Fruit fly (Drosophila melanogaster) whole organism, embryonic: ENCODE results near the gene Mrm2.

Experiments used
- CG11247 ChIP-seq: fragments of 200-800 bp; sonication (Bioruptor generic); IDR thresholded peaks from 2 replicates; pipeline ENCODE4 v1.3.6; 2022; ENCODE audit warnings: missing biosample characterization, missing genetic modification characterization
- CG12744 ChIP-seq: fragments of 200-800 bp; sonication (Bioruptor generic); optimal IDR thresholded peaks from 2 replicates; lab custom pipeline; 2016; ENCODE audit warnings: missing biosample characterization, missing genetic modification characterization
- CG14965 ChIP-seq: fragments of 200-800 bp; sonication (Bioruptor generic); optimal IDR thresholded peaks from 2 replicates; lab custom pipeline; 2016; ENCODE audit warnings: missing biosample characterization, missing genetic modification characterization, borderline replicate concordance
- CG1529 ChIP-seq: fragments of 200-800 bp; sonication (Bioruptor generic); optimal IDR thresholded peaks from 3 replicates; lab custom pipeline; 2018; ENCODE audit warnings: missing biosample characterization, missing genetic modification characterization
- CG17385 ChIP-seq: fragments of 200-800 bp; sonication (Bioruptor generic); optimal IDR thresholded peaks from 3 replicates; lab custom pipeline; 2018; ENCODE audit warnings: missing biosample characterization, mild to moderate bottlenecking, missing genetic modification characterization
- CG17912 ChIP-seq: fragments of 200-800 bp; sonication (Bioruptor generic); optimal IDR thresholded peaks from 2 replicates; lab custom pipeline; 2018; ENCODE audit warnings: missing biosample characterization, mild to moderate bottlenecking, missing genetic modification characterization
- CG31388 ChIP-seq: fragments of 200-800 bp; sonication (Bioruptor generic); optimal IDR thresholded peaks from 2 replicates; lab custom pipeline; 2016; ENCODE audit warnings: missing biosample characterization, missing genetic modification characterization
- CG32772 ChIP-seq: fragments of 200-800 bp; sonication (Bioruptor generic); IDR thresholded peaks from 2 replicates; pipeline ENCODE4 v1.3.6; 2022; ENCODE audit warnings: missing biosample characterization, missing genetic modification characterization
- CG34376 ChIP-seq: fragments of 200-800 bp; sonication (Bioruptor generic); optimal IDR thresholded peaks from 2 replicates; lab custom pipeline; 2018; ENCODE audit warnings: missing biosample characterization, mild to moderate bottlenecking, missing genetic modification characterization
- CG4707 ChIP-seq: fragments of 200-800 bp; sonication (Bioruptor generic); optimal IDR thresholded peaks from 2 replicates; lab custom pipeline; 2018; ENCODE audit warnings: missing biosample characterization, mild to moderate bottlenecking, missing genetic modification characterization, moderate library complexity
- CG6175 ChIP-seq: fragments of 200-800 bp; sonication (Bioruptor generic); IDR thresholded peaks from 3 replicates; pipeline ENCODE4 v1.3.6; 2022; ENCODE audit warnings: missing biosample characterization, missing genetic modification characterization
- CG6854 ChIP-seq: fragments of 200-800 bp; sonication (Bioruptor generic); optimal IDR thresholded peaks from 3 replicates; lab custom pipeline; 2017; ENCODE audit warnings: missing biosample characterization, mild to moderate bottlenecking, missing genetic modification characterization
- CG8290 ChIP-seq, 3 experiments: fragments of 200-800 bp; sonication (Bioruptor generic); optimal IDR thresholded peaks; 2 replicates each; lab custom pipeline; 2016 to 2019; ENCODE audit warnings: missing biosample characterization in 3 of 3, missing genetic modification characterization in 3 of 3, mild to moderate bottlenecking in 2 of 3, moderate library complexity in 1 of 3
- CG8359 ChIP-seq: fragments of 200-800 bp; sonication (Bioruptor generic); optimal IDR thresholded peaks from 2 replicates; lab custom pipeline; 2017; ENCODE audit warnings: missing biosample characterization, mild to moderate bottlenecking, missing genetic modification characterization, borderline replicate concordance
- CG8765 ChIP-seq: fragments of 200-800 bp; sonication (Bioruptor generic); IDR thresholded peaks from 2 replicates; pipeline ENCODE4 v1.3.6; 2022; ENCODE audit warnings: missing biosample characterization, missing genetic modification characterization
- CG8924 ChIP-seq: fragments of 200-800 bp; optimal IDR thresholded peaks from 3 replicates; lab custom pipeline; 2019; ENCODE audit warnings: missing biosample characterization, mild to moderate bottlenecking, missing genetic modification characterization, moderate library complexity
- CG9932 ChIP-seq: fragments of 200-800 bp; sonication (Bioruptor generic); IDR thresholded peaks from 2 replicates; pipeline ENCODE4 v1.3.6; 2022; ENCODE audit warnings: missing biosample characterization, missing genetic modification characterization
- CTCF ChIP-seq: fragments of 200-800 bp; sonication (Bioruptor generic); optimal IDR thresholded peaks from 2 replicates; lab custom pipeline; 2017; ENCODE audit warnings: missing biosample characterization, mild to moderate bottlenecking, missing genetic modification characterization, moderate library complexity
- Dbx ChIP-seq: fragments of 200-800 bp; sonication (Bioruptor generic); IDR thresholded peaks from 3 replicates; pipeline ENCODE4 v1.3.6; 2022; ENCODE audit warnings: missing biosample characterization, missing genetic modification characterization
- GATAe ChIP-seq: fragments of 200-800 bp; sonication (Bioruptor generic); conservative IDR thresholded peaks from 2 replicates; pipeline ENCODE4 v1.3.6; 2022; ENCODE audit warnings: missing biosample characterization, missing genetic modification characterization
- H2.0 ChIP-seq: fragments of 200-800 bp; sonication (Bioruptor generic); IDR thresholded peaks from 2 replicates; pipeline ENCODE4 v1.3.6; 2022; ENCODE audit warnings: missing biosample characterization, missing genetic modification characterization
- HHEX ChIP-seq: fragments of 200-800 bp; sonication (Bioruptor generic); optimal IDR thresholded peaks from 3 replicates; lab custom pipeline; 2017; ENCODE audit warnings: missing biosample characterization, mild to moderate bottlenecking, missing genetic modification characterization, missing genetic modification reagents
- HLH54F ChIP-seq: fragments of 200-800 bp; sonication (Bioruptor generic); optimal IDR thresholded peaks from 3 replicates; lab custom pipeline; 2016; ENCODE audit warnings: missing biosample characterization, missing genetic modification characterization
- HmgZ ChIP-seq: fragments of 200-800 bp; sonication (Bioruptor generic); optimal IDR thresholded peaks from 2 replicates; lab custom pipeline; 2018; ENCODE audit warnings: missing biosample characterization, mild to moderate bottlenecking, missing genetic modification characterization
- Hmr ChIP-seq: fragments of 200-800 bp; sonication (Bioruptor generic); optimal IDR thresholded peaks from 3 replicates; lab custom pipeline; 2017; ENCODE audit warnings: mild to moderate bottlenecking, missing biosample characterization, missing genetic modification reagents, missing genetic modification characterization
- MBD-R2 ChIP-seq: fragments of 200-800 bp; sonication (Bioruptor generic); IDR thresholded peaks from 2 replicates; pipeline ENCODE4 v1.3.6; 2022; ENCODE audit warnings: missing biosample characterization, missing genetic modification characterization
- Mad ChIP-seq: fragments of 200-800 bp; sonication (Bioruptor generic); optimal IDR thresholded peaks from 2 replicates; lab custom pipeline; 2016; ENCODE audit warnings: missing biosample characterization, missing genetic modification characterization
- Max ChIP-seq: fragments of 200-800 bp; sonication (Bioruptor generic); optimal IDR thresholded peaks from 2 replicates; lab custom pipeline; 2016; ENCODE audit warnings: missing biosample characterization, mild to moderate bottlenecking, missing genetic modification characterization
- Med ChIP-seq: fragments of 200-800 bp; sonication (Bioruptor generic); peaks from one replicate; lab custom pipeline; 2016; ENCODE audit warnings: missing biosample characterization, missing genetic modification characterization, mild to moderate bottlenecking, inconsistent platforms, moderate library complexity
- Meics ChIP-seq: fragments of 200-800 bp; sonication (Bioruptor generic); optimal IDR thresholded peaks from 2 replicates; lab custom pipeline; 2017; ENCODE audit warnings: missing biosample characterization, mild to moderate bottlenecking, missing genetic modification characterization
- Myb ChIP-seq: fragments of 200-800 bp; sonication (Bioruptor generic); optimal IDR thresholded peaks from 2 replicates; lab custom pipeline; 2016; ENCODE audit warnings: missing biosample characterization, missing genetic modification characterization
- NC2α ChIP-seq: fragments of 200-800 bp; sonication (Bioruptor generic); optimal IDR thresholded peaks from 2 replicates; lab custom pipeline; 2016; ENCODE audit warnings: missing biosample characterization, missing genetic modification characterization
- Six4 ChIP-seq: fragments of 200-800 bp; sonication (Bioruptor generic); optimal IDR thresholded peaks from 2 replicates; lab custom pipeline; 2016; ENCODE audit warnings: missing biosample characterization, missing genetic modification characterization
- Tbp ChIP-seq: fragments of >200 bp; optimal IDR thresholded peaks from 2 replicates; lab custom pipeline; 2018; ENCODE audit warnings: missing biosample characterization, missing genetic modification characterization
- Xrp1 ChIP-seq: fragments of 200-800 bp; sonication (Bioruptor generic); IDR thresholded peaks from 2 replicates; pipeline ENCODE4 v1.3.6; 2022; ENCODE audit warnings: missing biosample characterization, missing genetic modification characterization
- cato ChIP-seq: fragments of 200-800 bp; sonication (Bioruptor generic); optimal IDR thresholded peaks from 2 replicates; lab custom pipeline; 2016; ENCODE audit warnings: missing biosample characterization, missing genetic modification characterization, borderline replicate concordance
- cg ChIP-seq: fragments of 200-800 bp; sonication (Bioruptor generic); optimal IDR thresholded peaks from 3 replicates; lab custom pipeline; 2019; ENCODE audit warnings: missing biosample characterization, mild to moderate bottlenecking, missing genetic modification characterization, moderate library complexity
- crol ChIP-seq: fragments of 200-800 bp; sonication (Bioruptor generic); IDR thresholded peaks from 2 replicates; pipeline ENCODE4 v1.3.6; 2022; ENCODE audit warnings: missing biosample characterization, missing genetic modification characterization
- disco-r ChIP-seq: fragments of 200-800 bp; sonication (Bioruptor generic); optimal IDR thresholded peaks from 2 replicates; lab custom pipeline; 2016; ENCODE audit warnings: missing biosample characterization, missing genetic modification characterization
- gcm2 ChIP-seq: fragments of 200-800 bp; sonication (Bioruptor generic); optimal IDR thresholded peaks from 2 replicates; lab custom pipeline; 2016; ENCODE audit warnings: missing biosample characterization, missing genetic modification characterization
- kay ChIP-seq: fragments of 200-800 bp; sonication (Bioruptor generic); optimal IDR thresholded peaks from 2 replicates; lab custom pipeline; 2016; ENCODE audit warnings: missing biosample characterization, missing genetic modification characterization
- pb ChIP-seq: fragments of 200-800 bp; sonication (Bioruptor generic); optimal IDR thresholded peaks from 3 replicates; lab custom pipeline; 2016; ENCODE audit warnings: missing biosample characterization, missing genetic modification characterization
- psq ChIP-seq: fragments of 200-800 bp; sonication (Bioruptor generic); optimal IDR thresholded peaks from 2 replicates; lab custom pipeline; 2017; ENCODE audit warnings: missing biosample characterization, missing genetic modification characterization
- seq ChIP-seq: fragments of 200-800 bp; sonication (Bioruptor generic); IDR thresholded peaks from 2 replicates; pipeline ENCODE4 v1.3.6; 2022; ENCODE audit warnings: missing biosample characterization, missing genetic modification characterization
- shn ChIP-seq: fragments of 200-800 bp; sonication (Bioruptor generic); optimal IDR thresholded peaks from 3 replicates; lab custom pipeline; 2016; ENCODE audit warnings: missing biosample characterization, missing genetic modification characterization
- sima ChIP-seq: fragments of 200-800 bp; sonication (Bioruptor generic); optimal IDR thresholded peaks from 2 replicates; lab custom pipeline; 2016; ENCODE audit warnings: missing biosample characterization, missing genetic modification characterization
- sob ChIP-seq: fragments of 200-800 bp; sonication (Bioruptor generic); IDR thresholded peaks from 2 replicates; pipeline ENCODE4 v1.3.6; 2022; ENCODE audit warnings: missing biosample characterization, missing genetic modification characterization
- tin ChIP-seq: fragments of 200-800 bp; sonication (Bioruptor generic); optimal IDR thresholded peaks from 3 replicates; lab custom pipeline; 2016; ENCODE audit warnings: missing biosample characterization, missing genetic modification characterization
- tio ChIP-seq: fragments of 200-800 bp; sonication (Bioruptor generic); optimal IDR thresholded peaks from 2 replicates; lab custom pipeline; 2017; ENCODE audit warnings: missing biosample characterization, missing genetic modification characterization, inconsistent platforms
- trem ChIP-seq: fragments of 200-800 bp; optimal IDR thresholded peaks from 3 replicates; lab custom pipeline; 2019; ENCODE audit warnings: missing biosample characterization, mild to moderate bottlenecking, missing genetic modification characterization, moderate library complexity
- unc-4 ChIP-seq: fragments of 200-800 bp; sonication (Bioruptor generic); IDR thresholded peaks from 2 replicates; pipeline ENCODE4 v1.3.6; 2022; ENCODE audit warnings: missing biosample characterization, missing genetic modification characterization; ENCODE audit not compliant: partially characterized antibody

Mrm2 gene

DNA sequence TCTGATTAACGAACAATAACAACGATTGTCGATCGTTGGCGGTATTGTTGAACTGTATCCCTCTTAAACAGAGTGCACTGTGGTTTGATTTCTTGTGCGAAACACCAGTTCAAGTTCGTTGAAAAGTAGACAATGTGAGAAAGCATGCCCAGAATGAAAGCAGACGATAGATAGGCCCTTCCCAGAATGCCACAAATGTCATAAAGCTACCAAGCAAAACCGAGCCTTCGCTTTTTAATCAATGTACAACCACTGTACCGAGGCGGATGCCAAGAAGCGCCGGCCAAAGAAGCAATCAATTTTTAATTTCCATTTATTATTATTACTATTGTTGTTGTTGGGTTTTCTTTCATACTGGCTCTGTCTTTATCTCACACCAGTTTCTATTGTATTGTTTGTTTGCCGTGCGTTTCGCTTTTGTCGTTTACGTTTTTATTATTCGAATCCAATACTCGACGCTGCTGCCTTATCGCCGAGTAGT is 47.5 kb downstream of the Mrm2 start (continued):
- peak; percentile 38; the same call in 1 of the 2 replicates for TF ChIP-seq GATAe (GFP tag; lab: Robert Waterston, UW)
- TF ChIP-seq CTCF (GFP tag; lab: Kevin White, UChicago), result peak; percentile 25
- TF ChIP-seq pb (GFP tag; lab: Kevin White, UChicago), result peak; percentile 70
- peak; percentile 96 for TF ChIP-seq Med (GFP tag; lab: Kevin White, UChicago)
- no peak for TF ChIP-seq Tbp
- peak; percentile 63 for TF ChIP-seq disco-r (GFP tag; lab: Kevin White, UChicago)
- TF ChIP-seq gcm2 (GFP tag; lab: Kevin White, UChicago), result peak; percentile 56
- no peak for TF ChIP-seq sima (GFP tag; lab: Kevin White, UChicago)
- peak; percentile 80 for TF ChIP-seq Mad (GFP tag; lab: Kevin White, UChicago)
- peak; percentile 69 for TF ChIP-seq cato (GFP tag; lab: Kevin White, UChicago)
- TF ChIP-seq Dbx (GFP tag; lab: Robert Waterston, UW), result peak; percentile 84
- peak; percentile 24 for TF ChIP-seq psq (GFP tag; lab: Kevin White, UChicago)
- TF ChIP-seq Max (GFP tag; lab: Kevin White, UChicago), result peak; percentile 54
- TF ChIP-seq shn (GFP tag; lab: Kevin White, UChicago), result peak; percentile 78
- TF ChIP-seq CG8290 (GFP tag; optimal IDR thresholded peaks at IDR 0.05; lab: Kevin White, UChicago), result peak; percentile 21
- TF ChIP-seq CG8290 (tag; optimal IDR thresholded peaks at IDR 0.05; lab: Kevin White, UChicago), result peak in 1 of 2 experiments; percentile 96
- TF ChIP-seq trem (tag; lab: Kevin White, UChicago), result peak; percentile 35
- TF ChIP-seq seq (GFP tag; lab: Robert Waterston, UW), result peak; percentile 93
- peak; percentile 79 for TF ChIP-seq Six4 (GFP tag; lab: Kevin White, UChicago)
- peak; percentile 65 for TF ChIP-seq Myb
- peak; percentile 85 for TF ChIP-seq Meics (GFP tag; lab: Kevin White, UChicago)
- peak; percentile 56 for TF ChIP-seq CG8359 (GFP tag; lab: Kevin White, UChicago)
- peak; percentile 77 for TF ChIP-seq HmgZ (tag; lab: Kevin White, UChicago)
- peak; percentile 78 for TF ChIP-seq tin
- TF ChIP-seq CG4707 (GFP tag; lab: Kevin White, UChicago), result peak; percentile 74
- peak; percentile 84 for TF ChIP-seq CG8924 (tag; lab: Kevin White, UChicago)
- TF ChIP-seq sob (GFP tag; lab: Robert Waterston, UW), result peak; percentile 85
- peak; percentile 52 for TF ChIP-seq CG31388 (GFP tag; lab: Kevin White, UChicago)
- no peak for TF ChIP-seq CG17912 (GFP tag; lab: Kevin White, UChicago)
- peak; percentile 65 for TF ChIP-seq kay (GFP tag; lab: Kevin White, UChicago)
- TF ChIP-seq CG32772, result peak; percentile 82
- peak; percentile 57; the same call in 1 of the 2 replicates for TF ChIP-seq CG8765 (GFP tag; lab: Robert Waterston, UW)
- TF ChIP-seq CG1529 (GFP tag; lab: Kevin White, UChicago), result peak; percentile 75
- no peak for TF ChIP-seq cg (GFP tag; lab: Kevin White, UChicago)
- peak; percentile 69 for TF ChIP-seq CG11247 (GFP tag; lab: Robert Waterston, UW)
- TF ChIP-seq Hmr (GFP tag; lab: Kevin White, UChicago), result peak; percentile 80
- TF ChIP-seq CG9932 (GFP tag; lab: Robert Waterston, UW), result peak; percentile 76
- no peak for TF ChIP-seq unc-4 (GFP tag; lab: Robert Waterston, UW)
- peak; percentile 86 for TF ChIP-seq Xrp1 (GFP tag; lab: Robert Waterston, UW)
- TF ChIP-seq HHEX (GFP tag; lab: Kevin White, UChicago), result peak; percentile 78
- peak; percentile 57; the same call in 1 of the 3 replicates for TF ChIP-seq CG6175
- TF ChIP-seq CG6854 (GFP tag; lab: Kevin White, UChicago), result peak; percentile 35
- peak; percentile 79 for TF ChIP-seq CG17385
- TF ChIP-seq H2.0, result peak; percentile 91
- peak; percentile 83 for TF ChIP-seq CG34376 (GFP tag; lab: Kevin White, UChicago)
- no peak for TF ChIP-seq CG14965
- peak; percentile 73 for TF ChIP-seq tio
- no peak for TF ChIP-seq crol (GFP tag; lab: Robert Waterston, UW)
- TF ChIP-seq HLH54F, result peak; percentile 80
- TF ChIP-seq MBD-R2, result peak; percentile 61; the same call in 1 of the 2 replicates
- TF ChIP-seq CG12744 (GFP tag; lab: Kevin White, UChicago), result peak; percentile 69
- TF ChIP-seq NC2α (GFP tag; lab: Kevin White, UChicago), result peak; percentile 57
